Fruit fly (Drosophila melanogaster): ENCODE measurements around the gene Orc5.

DNA sequence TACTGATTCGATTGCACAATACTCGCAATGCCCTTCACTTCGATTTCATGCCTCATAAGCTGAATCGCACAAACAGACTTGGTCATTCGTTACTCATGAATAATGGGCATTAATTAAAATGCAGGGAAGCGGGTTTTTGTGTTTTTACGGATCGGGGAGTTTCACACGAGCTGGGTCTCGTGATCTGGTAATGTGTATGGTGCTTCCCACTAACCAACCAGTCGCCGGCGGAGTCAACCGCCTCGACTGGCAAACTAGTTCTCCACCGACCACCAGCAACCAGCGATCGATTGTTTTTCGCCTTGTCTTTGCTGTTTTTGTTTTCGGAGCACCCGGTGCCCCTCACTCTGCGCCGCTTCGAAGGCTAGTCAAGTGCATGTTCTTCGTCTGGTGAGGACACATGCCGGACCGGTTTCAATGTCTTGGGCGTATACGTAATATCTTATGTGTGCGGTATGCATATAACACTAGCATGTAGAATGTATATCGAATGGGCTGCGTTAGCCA lies 25.0 kb upstream of the Orc5 start:
- TF ChIP-seq Sin3A (optimal IDR thresholded peaks at IDR 0.05) (no peak), Myc (optimal IDR thresholded peaks at IDR 0.05) (no peak)

All from Kc167 (cell line).